Worm (Caenorhabditis elegans) whole organism, L1 larva: ENCODE measurements around the gene pals-16.

ENCODE experiments used
- C04F5.9 ChIP-seq: sonication (generic microtip); optimal IDR thresholded peaks from 2 replicates; lab custom pipeline; 2016; ENCODE audit warnings: missing genetic modification characterization, missing compliant biosample characterization
- F16B12.6 ChIP-seq: fragments of 150-350 bp; optimal IDR thresholded peaks from 2 replicates; lab custom pipeline; 2014; ENCODE audit warnings: missing biosample characterization, missing genetic modification characterization
- Y116A8C.19 ChIP-seq: sonication (generic microtip); optimal IDR thresholded peaks from 2 replicates; lab custom pipeline; 2016; ENCODE audit warnings: missing compliant biosample characterization, missing genetic modification characterization, borderline replicate concordance
- aly-2 ChIP-seq: fragments of 150-350 bp; optimal IDR thresholded peaks from 2 replicates; lab custom pipeline; 2014; ENCODE audit warnings: missing biosample characterization, missing genetic modification characterization
- ama-1 ChIP-seq: fragments of 150-350 bp; optimal IDR thresholded peaks from 2 replicates; lab custom pipeline; 2014
- blmp-1 ChIP-seq: fragments of 150-350 bp; optimal IDR thresholded peaks from 2 replicates; lab custom pipeline; 2014; ENCODE audit warnings: missing biosample characterization, missing genetic modification characterization
- ceh-63 ChIP-seq: fragments of 200-800 bp; sonication (Bioruptor generic); optimal IDR thresholded peaks from 2 replicates; lab custom pipeline; 2018; ENCODE audit warnings: mild to moderate bottlenecking, missing genetic modification characterization, missing compliant biosample characterization
- ceh-8 ChIP-seq: fragments of 200-800 bp; sonication (Bioruptor generic); optimal IDR thresholded peaks from 2 replicates; lab custom pipeline; 2018; ENCODE audit warnings: mild to moderate bottlenecking, missing genetic modification characterization, moderate library complexity, missing compliant biosample characterization
- ceh-82 ChIP-seq, 3 experiments: fragments of 150-350 bp in 1 of 3; sonication (generic microtip) in 2 of 3; optimal IDR thresholded peaks; 2 replicates each; lab custom pipeline; 2014 to 2017; ENCODE audit warnings: missing biosample characterization in 3 of 3, missing genetic modification characterization in 3 of 3
- ceh-88 ChIP-seq: fragments of 200-800 bp; sonication (Bioruptor generic); IDR thresholded peaks from 2 replicates; pipeline ENCODE4 v1.3.6; 2022; ENCODE audit warnings: missing genetic modification characterization, missing compliant biosample characterization
- ceh-90 ChIP-seq: sonication (generic microtip); optimal IDR thresholded peaks from 2 replicates; lab custom pipeline; 2016; ENCODE audit warnings: missing genetic modification characterization, missing compliant biosample characterization
- ces-1 ChIP-seq: fragments of 150-350 bp; optimal IDR thresholded peaks from 2 replicates; lab custom pipeline; 2014; ENCODE audit warnings: missing biosample characterization, missing genetic modification reagents, missing genetic modification characterization
- efl-3 ChIP-seq: fragments of 200-800 bp; sonication (Bioruptor generic); optimal IDR thresholded peaks from 2 replicates; lab custom pipeline; 2018; ENCODE audit warnings: mild to moderate bottlenecking, missing genetic modification characterization, missing compliant biosample characterization
- elt-2 ChIP-seq: sonication (generic microtip); optimal IDR thresholded peaks from 2 replicates; lab custom pipeline; 2016; ENCODE audit warnings: missing genetic modification characterization, mild to moderate bottlenecking, inconsistent platforms, missing compliant biosample characterization, missing genetic modification reagents
- elt-3 ChIP-seq, 6 experiments: fragments of 150-350 bp in 1 of 6; sonication (generic microtip); optimal IDR thresholded peaks; 2 replicates each; lab custom pipeline; 2017 to 2018; ENCODE audit warnings: missing biosample characterization in 6 of 6, missing genetic modification characterization in 6 of 6, inconsistent platforms in 1 of 6
- ets-5 ChIP-seq: fragments of 200-800 bp; sonication (Bioruptor generic); IDR thresholded peaks from 2 replicates; pipeline ENCODE4 v1.3.6; 2022; ENCODE audit warnings: missing genetic modification characterization, missing compliant biosample characterization
- fkh-4 ChIP-seq: sonication (generic microtip); optimal IDR thresholded peaks from 2 replicates; lab custom pipeline; 2016; ENCODE audit warnings: missing compliant biosample characterization, missing genetic modification characterization, borderline replicate concordance
- fkh-8 ChIP-seq: sonication (generic microtip); optimal IDR thresholded peaks from 2 replicates; lab custom pipeline; 2016; ENCODE audit warnings: mild to moderate bottlenecking, missing genetic modification characterization, missing compliant biosample characterization
- grh-1 ChIP-seq: fragments of 200-800 bp; sonication (Bioruptor generic); IDR thresholded peaks from 2 replicates; pipeline ENCODE4 v1.3.6; 2022; ENCODE audit warnings: missing genetic modification reagents, missing genetic modification characterization, missing compliant biosample characterization
- hlh-4 ChIP-seq: sonication (generic microtip); optimal IDR thresholded peaks from 2 replicates; lab custom pipeline; 2016; ENCODE audit warnings: mild to moderate bottlenecking, missing genetic modification characterization, missing compliant biosample characterization
- hpl-2 ChIP-seq: fragments of 150-350 bp; optimal IDR thresholded peaks from 2 replicates; lab custom pipeline; 2014; ENCODE audit warnings: missing biosample characterization, missing genetic modification reagents, missing genetic modification characterization
- irx-1 ChIP-seq: sonication (generic microtip); optimal IDR thresholded peaks from 2 replicates; lab custom pipeline; 2016; ENCODE audit warnings: missing genetic modification characterization, missing compliant biosample characterization
- isw-1 ChIP-seq: fragments of 200-800 bp; sonication (Bioruptor generic); IDR thresholded peaks from 2 replicates; pipeline ENCODE4 v1.3.6; 2022; ENCODE audit warnings: missing genetic modification characterization, missing compliant biosample characterization
- jun-1 ChIP-seq: fragments of 150-350 bp; optimal IDR thresholded peaks from 2 replicates; lab custom pipeline; 2014; ENCODE audit warnings: missing biosample characterization, missing genetic modification reagents, missing genetic modification characterization
- lin-13 ChIP-seq: fragments of 150-350 bp; optimal IDR thresholded peaks from 2 replicates; lab custom pipeline; 2014; ENCODE audit warnings: missing biosample characterization, missing genetic modification reagents, missing genetic modification characterization
- lin-39 ChIP-seq: fragments of 150-350 bp; optimal IDR thresholded peaks from 2 replicates; lab custom pipeline; 2014; ENCODE audit warnings: missing biosample characterization, missing genetic modification reagents, missing genetic modification characterization
- lir-3 ChIP-seq: sonication (generic microtip); optimal IDR thresholded peaks from 2 replicates; lab custom pipeline; 2016; ENCODE audit warnings: mild to moderate bottlenecking, missing genetic modification characterization, moderate library complexity, missing compliant biosample characterization; ENCODE audit not compliant: poor library complexity
- lsy-2 ChIP-seq, 2 experiments: fragments of 150-350 bp; optimal IDR thresholded peaks; 2 replicates each; lab custom pipeline; 2014; ENCODE audit warnings: missing biosample characterization in 2 of 2, missing genetic modification characterization in 2 of 2
- mdl-1 ChIP-seq, 2 experiments: fragments of 150-350 bp; optimal IDR thresholded peaks; 2 replicates each; lab custom pipeline; 2014 to 2017; ENCODE audit warnings: missing biosample characterization in 2 of 2, missing genetic modification characterization in 2 of 2, inconsistent platforms in 1 of 2
- mef-2 ChIP-seq: fragments of 150-350 bp; optimal IDR thresholded peaks from 2 replicates; lab custom pipeline; 2014; ENCODE audit warnings: missing biosample characterization, missing genetic modification characterization
- nhr-12 ChIP-seq: sonication (generic microtip); optimal IDR thresholded peaks from 2 replicates; lab custom pipeline; 2017; ENCODE audit warnings: missing biosample characterization, missing genetic modification characterization
- nhr-237 ChIP-seq: fragments of 150-350 bp; optimal IDR thresholded peaks from 2 replicates; lab custom pipeline; 2014; ENCODE audit warnings: missing biosample characterization, missing genetic modification characterization
- nhr-28 ChIP-seq: fragments of 150-350 bp; optimal IDR thresholded peaks from 2 replicates; lab custom pipeline; 2014; ENCODE audit warnings: missing biosample characterization, missing genetic modification characterization
- nhr-85 ChIP-seq: sonication (generic microtip); peaks from one replicate; lab custom pipeline; 2016; ENCODE audit warnings: missing genetic modification characterization, inconsistent platforms, missing compliant biosample characterization
- nhr-90 ChIP-seq: sonication (generic microtip); optimal IDR thresholded peaks from 2 replicates; lab custom pipeline; 2016; ENCODE audit warnings: mild to moderate bottlenecking, missing genetic modification characterization, missing compliant biosample characterization; ENCODE audit not compliant: poor library complexity
- pag-3 ChIP-seq: sonication (generic microtip); optimal IDR thresholded peaks from 2 replicates; lab custom pipeline; 2017; ENCODE audit warnings: missing genetic modification characterization, mild to moderate bottlenecking, missing compliant biosample characterization, antibody characterized with exemption, borderline replicate concordance; ENCODE audit not compliant: insufficient read depth
- pax-3 ChIP-seq: fragments of 200-800 bp; sonication (Bioruptor generic); optimal IDR thresholded peaks from 2 replicates; lab custom pipeline; 2018; ENCODE audit warnings: mild to moderate bottlenecking, missing genetic modification characterization, moderate library complexity, missing compliant biosample characterization
- pqm-1 ChIP-seq: sonication (generic microtip); optimal IDR thresholded peaks from 3 replicates; lab custom pipeline; 2017; ENCODE audit warnings: missing biosample characterization, missing genetic modification characterization
- rnt-1 ChIP-seq: sonication (generic microtip); optimal IDR thresholded peaks from 2 replicates; lab custom pipeline; 2016; ENCODE audit warnings: mild to moderate bottlenecking, missing genetic modification characterization, moderate library complexity, missing compliant biosample characterization
- snpc-4 ChIP-seq: fragments of 150-350 bp; optimal IDR thresholded peaks from 2 replicates; lab custom pipeline; 2014; ENCODE audit warnings: missing biosample characterization, missing genetic modification characterization
- snu-23 ChIP-seq: sonication (generic microtip); optimal IDR thresholded peaks from 2 replicates; lab custom pipeline; 2016; ENCODE audit warnings: missing genetic modification characterization, missing compliant biosample characterization
- sox-4 ChIP-seq: sonication (generic microtip); optimal IDR thresholded peaks from 2 replicates; lab custom pipeline; 2016; ENCODE audit warnings: missing genetic modification characterization, missing compliant biosample characterization
- sup-37 ChIP-seq: fragments of 200-800 bp; sonication (Bioruptor generic); optimal IDR thresholded peaks from 2 replicates; lab custom pipeline; 2018; ENCODE audit warnings: mild to moderate bottlenecking, missing genetic modification characterization, missing compliant biosample characterization
- swsn-7 ChIP-seq: sonication (generic microtip); optimal IDR thresholded peaks from 2 replicates; lab custom pipeline; 2016; ENCODE audit warnings: missing genetic modification characterization, missing compliant biosample characterization
- tbx-2 ChIP-seq: sonication (generic microtip); optimal IDR thresholded peaks from 2 replicates; lab custom pipeline; 2016; ENCODE audit warnings: missing genetic modification characterization, missing compliant biosample characterization
- tlp-1 ChIP-seq: fragments of 150-350 bp; optimal IDR thresholded peaks from 2 replicates; lab custom pipeline; 2014; ENCODE audit warnings: missing biosample characterization, missing genetic modification characterization
- unc-30 ChIP-seq: sonication (generic microtip); optimal IDR thresholded peaks from 2 replicates; lab custom pipeline; 2017; ENCODE audit warnings: missing biosample characterization, missing genetic modification characterization
- unc-62 ChIP-seq: fragments of 150-350 bp; optimal IDR thresholded peaks from 2 replicates; lab custom pipeline; 2014; ENCODE audit warnings: missing biosample characterization, missing genetic modification reagents, missing genetic modification characterization
- unc-98 ChIP-seq: fragments of 200-800 bp; sonication (Bioruptor generic); IDR thresholded peaks from 2 replicates; pipeline ENCODE4 v1.3.6; 2022; ENCODE audit warnings: missing genetic modification characterization, missing compliant biosample characterization
- vab-15 ChIP-seq: sonication (generic microtip); optimal IDR thresholded peaks from 2 replicates; lab custom pipeline; 2017; ENCODE audit warnings: missing genotype, mild to moderate bottlenecking, missing genetic modification characterization, missing compliant biosample characterization
- zag-1 ChIP-seq: fragments of 150-350 bp; optimal IDR thresholded peaks from 2 replicates; lab custom pipeline; 2014; ENCODE audit warnings: missing biosample characterization, missing genetic modification characterization
- ztf-11 ChIP-seq, 2 experiments: sonication (generic microtip); optimal IDR thresholded peaks; 2 replicates each; lab custom pipeline; 2016 to 2017; ENCODE audit warnings: missing genetic modification characterization in 2 of 2, missing biosample characterization in 1 of 2, missing compliant biosample characterization in 1 of 2
- ztf-4 ChIP-seq: fragments of 150-350 bp; optimal IDR thresholded peaks from 2 replicates; lab custom pipeline; 2014; ENCODE audit warnings: missing biosample characterization, missing genetic modification characterization

pals-16 gene

DNA sequence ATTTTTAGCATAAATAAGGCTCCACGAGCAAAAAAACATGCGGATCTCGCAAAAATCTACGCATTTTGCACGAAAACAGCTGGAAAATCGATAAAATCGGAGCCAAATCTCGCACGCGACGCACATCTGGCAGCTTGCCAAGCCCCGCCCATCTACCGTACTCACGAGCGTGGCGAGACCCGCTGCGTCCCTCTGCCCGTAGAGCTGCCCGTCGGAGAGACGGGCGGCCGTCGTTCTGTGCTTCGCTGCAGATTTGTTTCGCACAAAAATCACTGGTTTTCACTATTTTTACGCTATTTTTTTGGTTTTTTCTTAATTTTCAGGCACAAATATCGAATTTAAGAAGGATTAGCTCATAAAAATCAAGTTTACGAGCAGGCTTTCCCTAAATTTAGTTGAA is 18.9 kb downstream of the pals-16 start (continued):
- TF ChIP-seq lir-3 (tag; lab: Kevin White, UChicago): no peak
- peak; percentile 93 for TF ChIP-seq nhr-85 (tag; lab: Kevin White, UChicago)
- TF ChIP-seq aly-2 (tag; lab: Kevin White, UChicago): peak; percentile 15
- no peak for TF ChIP-seq nhr-12
- peak; percentile 80 for TF ChIP-seq ama-1 (lab: Kevin White, UChicago)
- peak; percentile 99 for TF ChIP-seq lsy-2 (tag; optimal IDR thresholded peaks at IDR 0.05; lab: Kevin White, UChicago)
- TF ChIP-seq snpc-4 (tag; lab: Kevin White, UChicago): peak; percentile 34
- no peak for TF ChIP-seq tlp-1
- no peak for TF ChIP-seq pqm-1 (tag; lab: Kevin White, UChicago)
- TF ChIP-seq sox-4: peak; percentile 48
- TF ChIP-seq elt-3 (tag; optimal IDR thresholded peaks at IDR 0.05; lab: Kevin White, UChicago): peak in 3 of 6 experiments; percentile 61 to 70 (median 69)
- TF ChIP-seq Y116A8C.19 (tag; lab: Kevin White, UChicago): no peak
- TF ChIP-seq mdl-1 (tag; optimal IDR thresholded peaks at IDR 0.05; lab: Kevin White, UChicago): peak in 1 of 2 experiments; percentile 89
- peak; percentile 72 for TF ChIP-seq sup-37 (GFP tag; lab: Kevin White, UChicago)
- peak; percentile 85 for TF ChIP-seq nhr-90 (tag; lab: Kevin White, UChicago)
- TF ChIP-seq ceh-88: no peak
- no peak for TF ChIP-seq unc-62
- TF ChIP-seq unc-98 (GFP tag; lab: Robert Waterston, UW): 0 out of 2 replicates have a peak, but pooled peaks have one; percentile 7
- TF ChIP-seq nhr-28: no peak
- TF ChIP-seq ets-5 (GFP tag; lab: Robert Waterston, UW): no peak
- no peak for TF ChIP-seq ceh-63 (GFP tag; lab: Kevin White, UChicago)
- no peak for TF ChIP-seq ceh-90 (tag; lab: Kevin White, UChicago)
- no peak for TF ChIP-seq hlh-4 (tag; lab: Kevin White, UChicago)
- TF ChIP-seq unc-30: no peak
- no peak for TF ChIP-seq zag-1 (tag; lab: Kevin White, UChicago)
- TF ChIP-seq isw-1 (GFP tag; lab: Robert Waterston, UW): peak; percentile 89
- TF ChIP-seq ztf-4 (tag; lab: Kevin White, UChicago): peak; percentile 47
- peak; percentile 93 for TF ChIP-seq snu-23
- peak; percentile 28 for TF ChIP-seq fkh-4
- peak; percentile 33 for TF ChIP-seq vab-15 (tag; lab: Kevin White, UChicago)
- peak; percentile 42 for TF ChIP-seq nhr-237 (tag; lab: Kevin White, UChicago)
- peak; percentile 5 for TF ChIP-seq lin-39 (tag; lab: Kevin White, UChicago)
- TF ChIP-seq grh-1 (GFP tag; lab: Robert Waterston, UW): peak; percentile 86
- peak; percentile 83 for TF ChIP-seq pax-3 (tag; lab: Kevin White, UChicago)
- TF ChIP-seq efl-3 (GFP tag; lab: Kevin White, UChicago): no peak
- TF ChIP-seq ceh-8: peak; percentile 12
- TF ChIP-seq swsn-7 (tag; lab: Kevin White, UChicago): peak; percentile 88
- peak; percentile 85 for TF ChIP-seq jun-1 (tag; lab: Kevin White, UChicago)
- TF ChIP-seq rnt-1: no peak
- peak; percentile 70 for TF ChIP-seq hpl-2
- peak; percentile 53 for TF ChIP-seq elt-2 (tag; lab: Kevin White, UChicago)
- TF ChIP-seq F16B12.6 (tag; lab: Kevin White, UChicago): peak; percentile 66
- peak; percentile 28 for TF ChIP-seq blmp-1 (tag; lab: Kevin White, UChicago)
- no peak for TF ChIP-seq mef-2 (tag; lab: Kevin White, UChicago)
- no peak for TF ChIP-seq ces-1 (GFP tag; lab: Kevin White, UChicago)
- peak; percentile 85 to 97 (median 86) for TF ChIP-seq ceh-82 (tag; optimal IDR thresholded peaks at IDR 0.05; lab: Kevin White, UChicago)
- peak; percentile 49 for TF ChIP-seq C04F5.9 (tag; lab: Kevin White, UChicago)
- TF ChIP-seq fkh-8 (tag; lab: Kevin White, UChicago): peak; percentile 90
- TF ChIP-seq irx-1 (tag; lab: Kevin White, UChicago): peak; percentile 69
- peak; percentile 97 for TF ChIP-seq lin-13 (GFP tag; lab: Kevin White, UChicago)
- peak in 1 of 2 experiments; percentile 73 for TF ChIP-seq ztf-11 (tag; optimal IDR thresholded peaks at IDR 0.05; lab: Kevin White, UChicago)
- peak; percentile 88 for TF ChIP-seq tbx-2 (tag; lab: Kevin White, UChicago)
- TF ChIP-seq pag-3 (tag; lab: Kevin White, UChicago): no peak
